Worm (Caenorhabditis elegans) whole organism, L1 larva: Measurements from ENCODE around the gene cutl-21.
A peak's percentile ranks its signal among the peaks of the same experiment; 100 is the strongest.

Source experiments
- C16A3.4 ChIP-seq: fragments of 150-350 bp; optimal IDR thresholded peaks from 2 replicates; lab custom pipeline; 2014; ENCODE audit warnings: missing biosample characterization, missing genetic modification characterization
- C34B4.2 ChIP-seq: sonication (generic microtip); optimal IDR thresholded peaks from 2 replicates; lab custom pipeline; 2017; ENCODE audit warnings: mild to moderate bottlenecking, missing genetic modification characterization, missing compliant biosample characterization
- F16B12.6 ChIP-seq: fragments of 150-350 bp; optimal IDR thresholded peaks from 2 replicates; lab custom pipeline; 2014; ENCODE audit warnings: missing biosample characterization, missing genetic modification characterization
- alr-1 ChIP-seq: fragments of 200-800 bp; sonication (Bioruptor generic); optimal IDR thresholded peaks from 2 replicates; lab custom pipeline; 2018; ENCODE audit warnings: borderline replicate concordance, mild to moderate bottlenecking, missing genetic modification characterization, missing compliant biosample characterization
- ceh-82 ChIP-seq, 3 experiments: fragments of 150-350 bp in 1 of 3; sonication (generic microtip) in 2 of 3; optimal IDR thresholded peaks; 2 replicates each; lab custom pipeline; 2014 to 2017; ENCODE audit warnings: missing biosample characterization in 3 of 3, missing genetic modification characterization in 3 of 3
- ceh-88 ChIP-seq: fragments of 200-800 bp; sonication (Bioruptor generic); IDR thresholded peaks from 2 replicates; pipeline ENCODE4 v1.3.6; 2022; ENCODE audit warnings: missing genetic modification characterization, missing compliant biosample characterization
- dpl-1 ChIP-seq, 3 experiments: fragments of 150-350 bp in 2 of 3; sonication (generic microtip) in 1 of 3; optimal IDR thresholded peaks; 2 replicates each; lab custom pipeline; 2014 to 2017; ENCODE audit warnings: missing biosample characterization in 3 of 3, missing genetic modification characterization in 3 of 3, missing genetic modification reagents in 3 of 3
- dsc-1 ChIP-seq: sonication (generic microtip); optimal IDR thresholded peaks from 2 replicates; lab custom pipeline; 2016; ENCODE audit warnings: mild to moderate bottlenecking, missing genetic modification characterization, missing compliant biosample characterization
- efl-1 ChIP-seq, 4 experiments: fragments of 150-350 bp; optimal IDR thresholded peaks in 3 of 4; peaks in 1 of 4; 1 replicate in 1 of 4; 2 replicates in 3 of 4; lab custom pipeline; 2014; ENCODE audit warnings: missing biosample characterization in 2 of 4, missing genetic modification characterization in 2 of 4, missing genetic modification reagents in 2 of 4
- efl-3 ChIP-seq: fragments of 200-800 bp; sonication (Bioruptor generic); optimal IDR thresholded peaks from 2 replicates; lab custom pipeline; 2018; ENCODE audit warnings: mild to moderate bottlenecking, missing genetic modification characterization, missing compliant biosample characterization
- egl-13 ChIP-seq: sonication (generic microtip); optimal IDR thresholded peaks from 2 replicates; lab custom pipeline; 2016; ENCODE audit warnings: missing genotype, missing genetic modification reagents, missing genetic modification characterization, missing compliant biosample characterization
- elt-3 ChIP-seq, 6 experiments: fragments of 150-350 bp in 1 of 6; sonication (generic microtip); optimal IDR thresholded peaks; 2 replicates each; lab custom pipeline; 2017 to 2018; ENCODE audit warnings: missing biosample characterization in 6 of 6, missing genetic modification characterization in 6 of 6, inconsistent platforms in 1 of 6
- ets-5 ChIP-seq: fragments of 200-800 bp; sonication (Bioruptor generic); IDR thresholded peaks from 2 replicates; pipeline ENCODE4 v1.3.6; 2022; ENCODE audit warnings: missing genetic modification characterization, missing compliant biosample characterization
- fkh-10 ChIP-seq: sonication (generic microtip); optimal IDR thresholded peaks from 2 replicates; lab custom pipeline; 2017; ENCODE audit warnings: missing biosample characterization, missing genetic modification reagents, missing genetic modification characterization
- fkh-8 ChIP-seq: sonication (generic microtip); optimal IDR thresholded peaks from 2 replicates; lab custom pipeline; 2016; ENCODE audit warnings: mild to moderate bottlenecking, missing genetic modification characterization, missing compliant biosample characterization
- irx-1 ChIP-seq: sonication (generic microtip); optimal IDR thresholded peaks from 2 replicates; lab custom pipeline; 2016; ENCODE audit warnings: missing genetic modification characterization, missing compliant biosample characterization
- isw-1 ChIP-seq: fragments of 200-800 bp; sonication (Bioruptor generic); IDR thresholded peaks from 2 replicates; pipeline ENCODE4 v1.3.6; 2022; ENCODE audit warnings: missing genetic modification characterization, missing compliant biosample characterization
- jun-1 ChIP-seq: fragments of 150-350 bp; optimal IDR thresholded peaks from 2 replicates; lab custom pipeline; 2014; ENCODE audit warnings: missing biosample characterization, missing genetic modification reagents, missing genetic modification characterization
- lin-13 ChIP-seq: fragments of 150-350 bp; optimal IDR thresholded peaks from 2 replicates; lab custom pipeline; 2014; ENCODE audit warnings: missing biosample characterization, missing genetic modification reagents, missing genetic modification characterization
- lin-14 ChIP-seq: fragments of 200-800 bp; sonication (Bioruptor generic); optimal IDR thresholded peaks from 2 replicates; lab custom pipeline; 2018; ENCODE audit warnings: mild to moderate bottlenecking, missing genetic modification characterization, moderate library complexity, missing compliant biosample characterization
- lin-15B ChIP-seq: fragments of 150-350 bp; sonication (generic microtip); optimal IDR thresholded peaks from 3 replicates; lab custom pipeline; 2014; ENCODE audit warnings: missing biosample characterization, missing genetic modification characterization
- lin-35 ChIP-seq, 2 experiments: fragments of 150-350 bp; optimal IDR thresholded peaks; 2 replicates each; lab custom pipeline; 2014; ENCODE audit warnings: missing biosample characterization in 2 of 2, missing genetic modification characterization in 2 of 2, missing genetic modification reagents in 2 of 2
- lsy-2 ChIP-seq, 2 experiments: fragments of 150-350 bp; optimal IDR thresholded peaks; 2 replicates each; lab custom pipeline; 2014; ENCODE audit warnings: missing biosample characterization in 2 of 2, missing genetic modification characterization in 2 of 2
- mab-9 ChIP-seq: fragments of 200-800 bp; sonication (Bioruptor generic); IDR thresholded peaks from 2 replicates; pipeline ENCODE4 v1.3.6; 2022; ENCODE audit warnings: missing genetic modification reagents, missing genetic modification characterization, missing compliant biosample characterization
- mdl-1 ChIP-seq, 2 experiments: fragments of 150-350 bp; optimal IDR thresholded peaks; 2 replicates each; lab custom pipeline; 2014 to 2017; ENCODE audit warnings: missing biosample characterization in 2 of 2, missing genetic modification characterization in 2 of 2, inconsistent platforms in 1 of 2
- mef-2 ChIP-seq: fragments of 150-350 bp; optimal IDR thresholded peaks from 2 replicates; lab custom pipeline; 2014; ENCODE audit warnings: missing biosample characterization, missing genetic modification characterization
- mep-1 ChIP-seq: fragments of 150-350 bp; optimal IDR thresholded peaks from 2 replicates; lab custom pipeline; 2014; ENCODE audit warnings: missing biosample characterization, missing genetic modification characterization
- nhr-12 ChIP-seq: sonication (generic microtip); optimal IDR thresholded peaks from 2 replicates; lab custom pipeline; 2017; ENCODE audit warnings: missing biosample characterization, missing genetic modification characterization
- nhr-19 ChIP-seq: fragments of 200-800 bp; sonication (Bioruptor generic); conservative IDR thresholded peaks from 2 replicates; pipeline ENCODE4 v1.3.6; 2022; ENCODE audit warnings: missing genetic modification characterization, missing compliant biosample characterization
- nhr-20 ChIP-seq: sonication (generic microtip); optimal IDR thresholded peaks from 2 replicates; lab custom pipeline; 2016; ENCODE audit warnings: mild to moderate bottlenecking, missing genetic modification characterization, missing compliant biosample characterization
- nhr-47 ChIP-seq: sonication (generic microtip); optimal IDR thresholded peaks from 2 replicates; lab custom pipeline; 2016; ENCODE audit warnings: mild to moderate bottlenecking, missing genetic modification characterization, moderate library complexity, missing compliant biosample characterization
- nhr-71 ChIP-seq: sonication (generic microtip); optimal IDR thresholded peaks from 2 replicates; lab custom pipeline; 2016; ENCODE audit warnings: mild to moderate bottlenecking, missing genetic modification characterization, moderate library complexity, missing compliant biosample characterization
- nhr-77 ChIP-seq: fragments of 150-350 bp; optimal IDR thresholded peaks from 2 replicates; lab custom pipeline; 2014; ENCODE audit warnings: missing biosample characterization, missing genetic modification characterization
- nhr-84 ChIP-seq: sonication (generic microtip); optimal IDR thresholded peaks from 2 replicates; lab custom pipeline; 2017; ENCODE audit warnings: missing biosample characterization, missing genetic modification characterization
- nhr-85 ChIP-seq: sonication (generic microtip); peaks from one replicate; lab custom pipeline; 2016; ENCODE audit warnings: missing genetic modification characterization, inconsistent platforms, missing compliant biosample characterization
- nhr-90 ChIP-seq: sonication (generic microtip); optimal IDR thresholded peaks from 2 replicates; lab custom pipeline; 2016; ENCODE audit warnings: mild to moderate bottlenecking, missing genetic modification characterization, missing compliant biosample characterization; ENCODE audit not compliant: poor library complexity
- pax-3 ChIP-seq: fragments of 200-800 bp; sonication (Bioruptor generic); optimal IDR thresholded peaks from 2 replicates; lab custom pipeline; 2018; ENCODE audit warnings: mild to moderate bottlenecking, missing genetic modification characterization, moderate library complexity, missing compliant biosample characterization
- pqm-1 ChIP-seq: sonication (generic microtip); optimal IDR thresholded peaks from 3 replicates; lab custom pipeline; 2017; ENCODE audit warnings: missing biosample characterization, missing genetic modification characterization
- rnt-1 ChIP-seq: sonication (generic microtip); optimal IDR thresholded peaks from 2 replicates; lab custom pipeline; 2016; ENCODE audit warnings: mild to moderate bottlenecking, missing genetic modification characterization, moderate library complexity, missing compliant biosample characterization
- skn-1 ChIP-seq: fragments of 150-350 bp; optimal IDR thresholded peaks from 2 replicates; lab custom pipeline; 2014; ENCODE audit warnings: missing biosample characterization, missing genetic modification characterization
- snpc-4 ChIP-seq: fragments of 150-350 bp; optimal IDR thresholded peaks from 2 replicates; lab custom pipeline; 2014; ENCODE audit warnings: missing biosample characterization, missing genetic modification characterization
- snu-23 ChIP-seq: sonication (generic microtip); optimal IDR thresholded peaks from 2 replicates; lab custom pipeline; 2016; ENCODE audit warnings: missing genetic modification characterization, missing compliant biosample characterization
- sox-4 ChIP-seq: sonication (generic microtip); optimal IDR thresholded peaks from 2 replicates; lab custom pipeline; 2016; ENCODE audit warnings: missing genetic modification characterization, missing compliant biosample characterization
- sptf-1 ChIP-seq: fragments of 150-350 bp; optimal IDR thresholded peaks from 2 replicates; lab custom pipeline; 2014; ENCODE audit warnings: missing biosample characterization, missing genetic modification characterization
- swsn-7 ChIP-seq: sonication (generic microtip); optimal IDR thresholded peaks from 2 replicates; lab custom pipeline; 2016; ENCODE audit warnings: missing genetic modification characterization, missing compliant biosample characterization
- tbx-2 ChIP-seq: sonication (generic microtip); optimal IDR thresholded peaks from 2 replicates; lab custom pipeline; 2016; ENCODE audit warnings: missing genetic modification characterization, missing compliant biosample characterization
- unc-130 ChIP-seq: fragments of 150-350 bp; optimal IDR thresholded peaks from 2 replicates; lab custom pipeline; 2017; ENCODE audit warnings: missing biosample characterization, missing genetic modification characterization, inconsistent platforms
- unc-30 ChIP-seq: sonication (generic microtip); optimal IDR thresholded peaks from 2 replicates; lab custom pipeline; 2017; ENCODE audit warnings: missing biosample characterization, missing genetic modification characterization
- xbp-1 ChIP-seq: sonication (generic microtip); optimal IDR thresholded peaks from 2 replicates; lab custom pipeline; 2016; ENCODE audit warnings: missing genetic modification characterization, missing compliant biosample characterization
- ztf-11 ChIP-seq, 2 experiments: sonication (generic microtip); optimal IDR thresholded peaks; 2 replicates each; lab custom pipeline; 2016 to 2017; ENCODE audit warnings: missing genetic modification characterization in 2 of 2, missing biosample characterization in 1 of 2, missing compliant biosample characterization in 1 of 2
- ztf-4 ChIP-seq: fragments of 150-350 bp; optimal IDR thresholded peaks from 2 replicates; lab custom pipeline; 2014; ENCODE audit warnings: missing biosample characterization, missing genetic modification characterization

The cutl-21 gene

DNA sequence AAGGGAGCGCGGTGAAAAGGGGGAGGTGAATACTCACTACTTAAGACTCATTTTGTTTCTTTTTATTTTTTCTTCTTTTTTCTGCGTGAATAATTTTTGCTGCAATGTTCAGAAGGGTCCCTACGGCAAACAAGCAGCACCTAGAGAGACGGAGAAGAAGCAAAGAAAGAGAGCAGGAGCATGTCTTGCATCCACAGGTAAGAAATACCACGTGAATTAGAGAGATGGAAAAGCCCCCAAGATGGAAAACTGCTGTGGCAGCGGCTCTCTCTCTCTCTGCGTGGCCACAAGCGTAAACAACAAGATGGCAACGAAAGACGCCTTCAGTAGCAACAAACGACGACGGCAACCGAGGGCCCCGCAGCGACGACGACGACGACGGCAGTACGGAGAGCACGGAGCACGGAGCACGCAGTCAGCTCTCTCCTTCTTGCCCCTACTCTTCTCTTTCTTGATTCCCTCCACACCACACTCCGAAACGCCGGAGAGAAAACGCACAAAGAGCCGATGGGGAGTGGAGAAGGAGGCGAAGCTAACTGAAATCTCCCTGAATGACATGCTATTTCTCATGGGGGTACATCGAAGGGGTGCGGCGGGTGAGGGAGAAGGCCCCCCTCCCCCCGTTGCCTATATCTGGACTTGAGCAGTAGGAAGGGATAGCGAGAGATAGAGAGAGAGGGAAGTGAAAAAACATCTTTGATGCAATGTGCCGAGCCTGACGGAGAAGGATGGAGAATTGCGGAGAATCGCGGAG, 11.3 kb upstream of the cutl-21 start:
- no peak for TF ChIP-seq nhr-90 (tag; lab: Kevin White, UChicago)
- TF ChIP-seq ets-5 (GFP tag; lab: Robert Waterston, UW), result no peak
- TF ChIP-seq lin-35 (GFP tag; optimal IDR thresholded peaks at IDR 0.05; lab: Kevin White, UChicago), result peak in 1 of 2 experiments; percentile 24
- TF ChIP-seq rnt-1 (tag; lab: Kevin White, UChicago), result peak; percentile 26
- peak; percentile 23 for TF ChIP-seq irx-1 (tag; lab: Kevin White, UChicago)
- peak; percentile 93 for TF ChIP-seq lin-14 (GFP tag; lab: Kevin White, UChicago)
- TF ChIP-seq snu-23 (GFP tag; lab: Kevin White, UChicago), result peak; percentile 71
- no peak for TF ChIP-seq efl-3 (GFP tag; lab: Kevin White, UChicago)
- no peak for TF ChIP-seq unc-130 (tag; lab: Kevin White, UChicago)
- peak; percentile 7 for TF ChIP-seq ztf-4 (tag; lab: Kevin White, UChicago)
- TF ChIP-seq F16B12.6 (tag; lab: Kevin White, UChicago), result no peak
- TF ChIP-seq fkh-10 (GFP tag; lab: Kevin White, UChicago), result peak; percentile 64
- TF ChIP-seq tbx-2 (tag; lab: Kevin White, UChicago), result peak; percentile 76
- TF ChIP-seq xbp-1 (tag; lab: Kevin White, UChicago), result peak; percentile 19
- TF ChIP-seq nhr-12 (tag; lab: Kevin White, UChicago), result no peak
- TF ChIP-seq nhr-19, result peak; percentile 33
- peak; percentile 6 for TF ChIP-seq snpc-4 (tag; lab: Kevin White, UChicago)
- TF ChIP-seq nhr-85 (tag; lab: Kevin White, UChicago), result no peak
- TF ChIP-seq dsc-1 (tag; lab: Kevin White, UChicago), result peak; percentile 78
- TF ChIP-seq sox-4 (tag; lab: Kevin White, UChicago), result peak; percentile 70
- TF ChIP-seq lin-13 (GFP tag; lab: Kevin White, UChicago), result no peak
- peak; percentile 81 for TF ChIP-seq nhr-47
- TF ChIP-seq mdl-1 (tag; optimal IDR thresholded peaks at IDR 0.05; lab: Kevin White, UChicago), result no peak
- TF ChIP-seq skn-1 (tag; lab: Kevin White, UChicago), result peak; percentile 19
- TF ChIP-seq lsy-2 (tag; optimal IDR thresholded peaks at IDR 0.05; lab: Kevin White, UChicago), result peak; percentile 38 to 40
- TF ChIP-seq nhr-84 (tag; lab: Kevin White, UChicago), result no peak
- TF ChIP-seq mef-2 (tag; lab: Kevin White, UChicago), result peak; percentile 3
- no peak for TF ChIP-seq C34B4.2 (tag; lab: Kevin White, UChicago)
- TF ChIP-seq unc-30, result no peak
- TF ChIP-seq egl-13 (tag; lab: Kevin White, UChicago), result peak; percentile 88
- no peak for TF ChIP-seq alr-1
- no peak for TF ChIP-seq lin-15B
- TF ChIP-seq dpl-1 (GFP tag; optimal IDR thresholded peaks at IDR 0.05; lab: Kevin White, UChicago), result peak in 1 of 3 experiments; percentile 13
- TF ChIP-seq mab-9 (GFP tag; lab: Robert Waterston, UW), result peak; percentile 26; the same call in 1 of the 2 replicates
- TF ChIP-seq ztf-11 (tag; optimal IDR thresholded peaks at IDR 0.05; lab: Kevin White, UChicago), result peak in 1 of 2 experiments; percentile 63
- peak; percentile 7 for TF ChIP-seq C16A3.4
- peak; percentile 44 for TF ChIP-seq mep-1 (tag; lab: Kevin White, UChicago)
- TF ChIP-seq ceh-82 (tag; optimal IDR thresholded peaks at IDR 0.05; lab: Kevin White, UChicago), result peak; percentile 57 to 71 (median 63)
- TF ChIP-seq fkh-8 (tag; lab: Kevin White, UChicago), result peak; percentile 87
- peak; percentile 84 for TF ChIP-seq nhr-71 (tag; lab: Kevin White, UChicago)
- no peak for TF ChIP-seq nhr-77 (tag; lab: Kevin White, UChicago)
- no peak for TF ChIP-seq elt-3 (tag; optimal IDR thresholded peaks at IDR 0.05; lab: Kevin White, UChicago)
- TF ChIP-seq isw-1 (GFP tag; lab: Robert Waterston, UW), result peak; percentile 41
- peak; percentile 40 for TF ChIP-seq jun-1 (tag; lab: Kevin White, UChicago)
- TF ChIP-seq efl-1 (optimal IDR thresholded peaks at IDR 0.05; lab: Kevin White, UChicago), result peak; percentile 5 to 29
- peak in 1 of 2 experiments; percentile 79 for TF ChIP-seq efl-1 (GFP tag; optimal IDR thresholded peaks at IDR 0.05 in 1 of 2; lab: Kevin White, UChicago)
- peak; percentile 58 for TF ChIP-seq pax-3
- TF ChIP-seq nhr-20, result peak; percentile 3
- peak; percentile 76 for TF ChIP-seq swsn-7 (tag; lab: Kevin White, UChicago)
- no peak for TF ChIP-seq sptf-1 (tag; lab: Kevin White, UChicago)
- peak; percentile 47; the same call in 1 of the 2 replicates for TF ChIP-seq ceh-88 (GFP tag; lab: Robert Waterston, UW)
- TF ChIP-seq pqm-1 (tag; lab: Kevin White, UChicago), result no peak
